Fruit fly (Drosophila melanogaster) whole organism, wandering third instar larva: ENCODE results near the gene MED22.
A peak's percentile ranks its signal among the peaks of the same experiment; 100 is the strongest.

Experiments used
- CG32264 ChIP-seq: fragments of 200-800 bp; sonication (Bioruptor generic); optimal IDR thresholded peaks from 2 replicates; lab custom pipeline; 2016; ENCODE audit warnings: missing biosample characterization, missing genetic modification characterization
- CG9705 ChIP-seq: fragments of 200-800 bp; sonication (Bioruptor generic); optimal IDR thresholded peaks from 2 replicates; lab custom pipeline; 2018; ENCODE audit warnings: missing biosample characterization, mild to moderate bottlenecking, missing genetic modification characterization
- CrebA ChIP-seq: fragments of 200-800 bp; sonication (Bioruptor generic); optimal IDR thresholded peaks from 2 replicates; lab custom pipeline; 2016; ENCODE audit warnings: missing biosample characterization, mild to moderate bottlenecking, missing genetic modification characterization, borderline replicate concordance
- Dif ChIP-seq: fragments of 200-275, 200-300 bp; sonication (Bioruptor generic); optimal IDR thresholded peaks from 2 replicates; lab custom pipeline; 2018; ENCODE audit warnings: missing biosample characterization, missing genetic modification characterization; ENCODE audit not compliant: partially characterized antibody
- Hnf4 ChIP-seq: fragments of 200-800 bp; sonication (Bioruptor generic); optimal IDR thresholded peaks from 2 replicates; lab custom pipeline; 2016; ENCODE audit warnings: missing biosample characterization, mild to moderate bottlenecking, missing genetic modification characterization
- Hr78 ChIP-seq: fragments of >200 bp; optimal IDR thresholded peaks from 2 replicates; lab custom pipeline; 2017; ENCODE audit warnings: missing biosample characterization, missing genetic modification characterization
- Myc ChIP-seq: fragments of >200 bp; optimal IDR thresholded peaks from 2 replicates; lab custom pipeline; 2017
- N ChIP-seq: fragments of >200 bp; optimal IDR thresholded peaks from 2 replicates; lab custom pipeline; 2018; ENCODE audit warnings: missing biosample characterization, missing external identifiers, missing genetic modification characterization
- OdsH ChIP-seq: fragments of 200-800 bp; sonication (Bioruptor generic); optimal IDR thresholded peaks from 2 replicates; lab custom pipeline; 2016; ENCODE audit warnings: missing biosample characterization, mild to moderate bottlenecking, missing genetic modification characterization
- Rel ChIP-seq, 2 experiments: fragments of 200-800 bp; sonication (Bioruptor generic) in 1 of 2; optimal IDR thresholded peaks; 2 replicates in 1 of 2; 3 replicates in 1 of 2; lab custom pipeline; 2016 to 2019; ENCODE audit warnings: mild to moderate bottlenecking in 2 of 2, missing biosample characterization in 2 of 2, missing genetic modification characterization in 2 of 2, moderate library complexity in 1 of 2
- Vsx2 ChIP-seq: fragments of 200-300, 225-300 bp; sonication (Bioruptor generic); optimal IDR thresholded peaks from 2 replicates; lab custom pipeline; 2018; ENCODE audit warnings: missing biosample characterization, missing genetic modification characterization; ENCODE audit not compliant: partially characterized antibody
- br ChIP-seq: fragments of 200-800 bp; sonication (Bioruptor generic); optimal IDR thresholded peaks from 2 replicates; lab custom pipeline; 2016; ENCODE audit warnings: missing biosample characterization, missing genetic modification characterization
- dl ChIP-seq, 2 experiments: fragments of 175-275, 200-275 bp in 1 of 2; fragments of 200-275 bp in 1 of 2; sonication (Bioruptor generic); optimal IDR thresholded peaks; lab custom pipeline; 2018; ENCODE audit warnings: mild to moderate bottlenecking in 2 of 2, missing biosample characterization in 2 of 2, missing genetic modification characterization in 2 of 2, moderate library complexity in 2 of 2; ENCODE audit not compliant: partially characterized antibody in 2 of 2, insufficient read depth in 1 of 2
- dmrt93B ChIP-seq: fragments of 200-800 bp; sonication (Bioruptor generic); optimal IDR thresholded peaks from 2 replicates; lab custom pipeline; 2018; ENCODE audit warnings: missing biosample characterization, mild to moderate bottlenecking, missing genetic modification characterization
- fru ChIP-seq: fragments of 200-800 bp; sonication (Bioruptor generic); optimal IDR thresholded peaks from 3 replicates; lab custom pipeline; 2016; ENCODE audit warnings: missing biosample characterization, mild to moderate bottlenecking, missing genetic modification characterization
- h ChIP-seq: fragments of 200-800 bp; sonication (Bioruptor generic); optimal IDR thresholded peaks from 3 replicates; lab custom pipeline; 2016; ENCODE audit warnings: missing biosample characterization, mild to moderate bottlenecking, missing genetic modification characterization
- pan ChIP-seq: fragments of >200 bp; optimal IDR thresholded peaks from 2 replicates; lab custom pipeline; 2017
- sage ChIP-seq: fragments of 200-800 bp; sonication (Bioruptor generic); optimal IDR thresholded peaks from 2 replicates; lab custom pipeline; 2016; ENCODE audit warnings: missing biosample characterization, mild to moderate bottlenecking, missing genetic modification characterization
- usp ChIP-seq: fragments of >200 bp; optimal IDR thresholded peaks from 2 replicates; lab custom pipeline; 2017; ENCODE audit warnings: missing biosample characterization, missing genetic modification characterization

Gene MED22

dm6 chrX:964012-964411 is 36.1 kb downstream of the MED22 start:
- TF ChIP-seq sage (GFP tag; lab: Kevin White, UChicago) (no peak), N (GFP tag; lab: Kevin White, UChicago) (no peak), h (GFP tag; lab: Kevin White, UChicago) (peak; percentile 12)

dm6 chrX:966818-967217 is 38.9 kb downstream of the MED22 start:
- TF ChIP-seq CG32264 (GFP tag; lab: Kevin White, UChicago) (no peak), pan (lab: Kevin White, UChicago) (no peak), Vsx2 (GFP tag; lab: Kevin White, UChicago) (no peak), sage (GFP tag; lab: Kevin White, UChicago) (no peak), h (GFP tag; lab: Kevin White, UChicago) (no peak), Hnf4 (GFP tag; lab: Kevin White, UChicago) (no peak), CrebA (GFP tag; lab: Kevin White, UChicago) (no peak), br (GFP tag; lab: Kevin White, UChicago) (no peak), Hr78 (no peak), OdsH (GFP tag; lab: Kevin White, UChicago) (no peak), Rel (GFP tag; optimal IDR thresholded peaks at IDR 0.05; lab: Kevin White, UChicago) (no peak), Rel (tag; optimal IDR thresholded peaks at IDR 0.05; lab: Kevin White, UChicago) (no peak), CG9705 (GFP tag; lab: Kevin White, UChicago) (no peak), Myc (lab: Kevin White, UChicago) (no peak), Dif (GFP tag; lab: Kevin White, UChicago) (no peak), usp (GFP tag; lab: Kevin White, UChicago) (no peak), fru (no peak), dmrt93B (no peak), dl (GFP tag; optimal IDR thresholded peaks at IDR 0.05; lab: Kevin White, UChicago; ENCODE audit: insufficient read depth in 1 of 2, partially characterized antibody in 2 of 2) (no peak)
